Worm (Caenorhabditis elegans): Measurements from ENCODE around the gene T22B2.1.

DNA sequence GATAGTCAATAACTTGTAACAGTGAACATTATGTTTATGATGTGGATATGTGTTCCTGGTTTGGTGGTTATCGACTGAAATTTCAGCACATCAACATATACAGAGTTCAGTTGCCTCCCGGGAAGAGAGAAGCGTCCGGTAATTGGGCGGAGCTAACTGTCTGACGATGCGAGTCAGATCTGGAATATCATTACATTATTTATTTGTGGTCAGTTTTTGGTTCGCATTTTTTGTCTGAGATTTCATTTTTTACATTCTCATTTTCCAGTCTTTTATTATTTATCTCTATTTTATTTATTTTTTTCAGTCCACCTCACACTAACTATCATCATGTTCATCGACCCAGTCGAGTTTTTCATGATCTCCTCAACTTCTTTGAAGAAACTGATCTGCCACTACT lies at the start of gene T22B2.1:
- TF ChIP-seq rnt-1 (tag; optimal IDR thresholded peaks at IDR 0.05) (no peak), lin-11 (tag; optimal IDR thresholded peaks at IDR 0.05) (no peak), zip-5 (tag; optimal IDR thresholded peaks at IDR 0.05) (no peak)
